Fruit fly (Drosophila melanogaster) whole organism, adult: Measurements from ENCODE around the gene Utx.

Source experiments
- CG11617 ChIP-seq: fragments of 200-800 bp; sonication (Bioruptor generic); optimal IDR thresholded peaks from 2 replicates; lab custom pipeline; 2017; ENCODE audit warnings: mild to moderate bottlenecking, missing biosample characterization, missing genetic modification reagents, missing genetic modification characterization
- CG14711 ChIP-seq: fragments of 200-800 bp; sonication (Bioruptor generic); optimal IDR thresholded peaks from 2 replicates; lab custom pipeline; 2018; ENCODE audit warnings: missing biosample characterization, mild to moderate bottlenecking, missing genetic modification characterization, moderate library complexity
- CG1620 ChIP-seq: fragments of 200-800 bp; sonication (Bioruptor generic); optimal IDR thresholded peaks from 2 replicates; lab custom pipeline; 2016; ENCODE audit warnings: missing biosample characterization, missing genetic modification characterization
- CG5204 ChIP-seq: fragments of 200-800 bp; sonication (Bioruptor generic); optimal IDR thresholded peaks from 2 replicates; lab custom pipeline; 2016; ENCODE audit warnings: missing biosample characterization, missing genetic modification characterization
- CG7045 ChIP-seq: fragments of 200-800 bp; sonication (Bioruptor generic); optimal IDR thresholded peaks from 2 replicates; lab custom pipeline; 2017; ENCODE audit warnings: missing biosample characterization, mild to moderate bottlenecking, missing genetic modification characterization
- CG7101 ChIP-seq: fragments of 200-800 bp; sonication (Bioruptor generic); optimal IDR thresholded peaks from 2 replicates; lab custom pipeline; 2018; ENCODE audit warnings: missing biosample characterization, mild to moderate bottlenecking, missing genetic modification characterization, moderate library complexity
- Crg-1 ChIP-seq: fragments of 200-800 bp; sonication (Bioruptor generic); optimal IDR thresholded peaks from 2 replicates; lab custom pipeline; 2016; ENCODE audit warnings: missing biosample characterization, missing genetic modification characterization
- bab1 ChIP-seq: fragments of 200-800 bp; sonication (Bioruptor generic); optimal IDR thresholded peaks from 3 replicates; lab custom pipeline; 2019; ENCODE audit warnings: missing biosample characterization, mild to moderate bottlenecking, missing genetic modification characterization, moderate library complexity
- cic ChIP-seq: fragments of 200-800 bp; sonication (Bioruptor generic); optimal IDR thresholded peaks from 2 replicates; lab custom pipeline; 2017; ENCODE audit warnings: missing biosample characterization, mild to moderate bottlenecking, missing genetic modification characterization, moderate library complexity
- kay ChIP-seq: fragments of 200-800 bp; sonication (Bioruptor generic); peaks from one replicate; lab custom pipeline; 2016; ENCODE audit warnings: missing biosample characterization, missing genetic modification characterization, borderline replicate concordance
- toe ChIP-seq: fragments of 200-800 bp; sonication (Bioruptor generic); optimal IDR thresholded peaks from 2 replicates; lab custom pipeline; 2016; ENCODE audit warnings: missing biosample characterization, missing genetic modification characterization

DNA sequence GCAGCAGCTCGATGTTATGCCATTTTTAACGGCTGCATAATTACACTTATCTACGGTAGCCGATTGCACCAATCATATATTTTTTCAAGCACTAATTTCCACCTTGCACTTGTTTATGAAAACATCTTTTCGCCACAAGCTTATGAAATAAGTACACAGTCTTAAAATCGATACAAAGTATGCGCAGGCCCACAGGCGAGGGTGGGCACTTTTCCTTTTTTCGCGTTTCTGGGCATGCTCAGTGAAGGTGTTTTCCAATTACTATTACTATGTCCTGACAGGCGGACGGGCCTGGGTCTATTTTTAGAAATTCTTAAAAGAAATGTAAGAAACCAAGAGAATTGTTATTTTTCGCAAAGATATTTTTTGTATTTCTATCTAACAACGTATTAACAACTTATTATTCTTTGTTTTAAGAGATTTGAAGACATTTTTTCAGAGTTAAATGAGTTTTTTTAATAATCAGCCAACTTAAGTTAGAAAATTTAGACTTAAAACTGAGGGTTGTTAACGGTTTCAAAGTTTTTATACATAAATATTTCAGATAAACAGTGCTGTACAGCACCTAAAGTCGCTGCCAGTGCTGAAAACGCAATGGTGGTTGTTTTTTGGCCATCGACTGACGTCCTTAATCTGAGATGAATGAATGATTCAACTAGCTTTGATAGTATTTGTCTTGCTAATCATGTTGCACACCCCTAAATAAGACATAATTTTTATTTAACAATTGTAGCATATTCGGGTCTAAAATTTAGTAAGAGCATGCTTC is 32.2 kb upstream of the Utx start, which contains the start of gene Cdk5alpha:
- no peak for TF ChIP-seq CG11617 (GFP tag; lab: Kevin White, UChicago)
- TF ChIP-seq CG7045 (GFP tag; lab: Kevin White, UChicago), result no peak
- TF ChIP-seq toe (GFP tag; lab: Kevin White, UChicago), result no peak
- TF ChIP-seq bab1 (GFP tag; lab: Kevin White, UChicago), result no peak
- no peak for TF ChIP-seq CG7101 (tag; lab: Kevin White, UChicago)
- no peak for TF ChIP-seq CG14711 (tag; lab: Kevin White, UChicago)
- peak; percentile 3 for TF ChIP-seq cic (GFP tag; lab: Kevin White, UChicago)
- TF ChIP-seq Crg-1, result no peak
- no peak for TF ChIP-seq CG5204 (GFP tag; lab: Kevin White, UChicago)
- no peak for TF ChIP-seq kay (GFP tag; lab: Kevin White, UChicago)
- TF ChIP-seq CG1620 (GFP tag; lab: Kevin White, UChicago), result no peak
